2 worm cellular contexts compared by ENCODE assay signal in genomic region chrIV:425995-426394, ce11.
TF ChIP-seq lines count a peak whose summit lies in the region.

Gene garr-1 (plus strand): TSS chrIV:426168.

TF ChIP-seq in whole organism, L4 larva, 104 proteins besides CTCF, POLR2A, EP300 and RAD21:
- TF ChIP-seq nhr-25 (tag; optimal IDR thresholded peaks at IDR 0.05; lab: Kevin White, UChicago; ENCODE audit: borderline replicate concordance, insufficient read depth) (no peak), mdt-29 (GFP tag; IDR thresholded peaks at IDR 0.05; lab: Robert Waterston, UW) (no peak), aha-1 (tag; lab: Kevin White, UChicago) (peak; percentile 51), set-16 (GFP tag; IDR thresholded peaks at IDR 0.05; lab: Robert Waterston, UW) (peak; percentile 75)

TF ChIP-seq in whole organism, young adult, 124 proteins besides CTCF, POLR2A, EP300 and RAD21:
- TF ChIP-seq him-1 (tag; optimal IDR thresholded peaks at IDR 0.05; lab: Kevin White, UChicago) (no peak), egrh-3 (GFP tag; IDR thresholded peaks at IDR 0.05; lab: Robert Waterston, UW) (peak; percentile 68; the same call in 1 of the 2 replicates)
